Worm (Caenorhabditis elegans) whole organism, dauer: ENCODE measurements around the gene sre-16.

ENCODE experiments used
- unc-62 ChIP-seq: sonication (generic microtip); optimal IDR thresholded peaks from 2 replicates; lab custom pipeline; 2017; ENCODE audit warnings: missing biosample characterization, missing genetic modification reagents, missing genetic modification characterization

sre-16 gene

DNA sequence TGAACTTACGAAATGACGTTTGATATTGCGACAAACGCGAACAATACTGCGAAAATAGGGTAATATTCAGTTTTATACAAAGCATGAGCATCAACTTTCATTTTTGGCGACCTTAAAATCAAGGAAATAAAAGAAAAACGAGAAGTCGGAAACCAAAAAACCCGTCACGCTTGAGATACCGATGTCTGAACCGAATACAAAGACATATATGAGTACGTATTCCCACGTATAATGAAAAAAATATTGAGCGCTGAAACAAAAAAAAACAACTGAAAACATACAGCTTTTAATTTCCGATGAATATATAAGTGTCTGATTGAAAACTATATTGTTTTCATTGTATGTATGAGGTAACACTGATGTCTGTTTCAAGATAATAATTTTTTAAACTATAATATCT, 6.2 kb downstream of the sre-16 start, which contains the start of gene sre-18:
sre-18 (minus strand) TSS at position 101 of the 400 bp plus-strand sequence.
- TF ChIP-seq unc-62 (GFP tag; lab: Kevin White, UChicago), result no peak

DNA sequence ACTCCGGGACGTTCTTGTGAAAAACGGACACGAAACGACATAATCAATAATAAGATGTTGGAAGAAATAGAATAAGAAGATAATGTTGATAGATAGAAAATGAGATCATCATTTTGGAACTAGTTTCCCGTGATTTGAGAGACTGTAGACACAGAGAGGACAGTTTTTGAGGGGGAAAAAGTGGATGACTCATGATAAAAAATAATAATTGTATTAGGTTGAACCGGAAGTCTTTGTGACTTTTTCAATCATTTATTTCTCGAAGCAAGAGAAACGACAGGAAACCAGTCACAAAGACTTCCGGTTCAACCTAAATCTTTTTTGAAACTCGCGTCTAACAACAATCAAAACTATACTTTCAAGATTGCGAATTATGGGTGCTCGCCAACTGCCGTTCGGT, 8.9 kb downstream of the sre-16 start, which contains the start of gene mlt-3:
mlt-3 (minus strand) TSS at position 101 of the 400 bp plus-strand sequence.
- no peak for TF ChIP-seq unc-62 (GFP tag; lab: Kevin White, UChicago)

DNA sequence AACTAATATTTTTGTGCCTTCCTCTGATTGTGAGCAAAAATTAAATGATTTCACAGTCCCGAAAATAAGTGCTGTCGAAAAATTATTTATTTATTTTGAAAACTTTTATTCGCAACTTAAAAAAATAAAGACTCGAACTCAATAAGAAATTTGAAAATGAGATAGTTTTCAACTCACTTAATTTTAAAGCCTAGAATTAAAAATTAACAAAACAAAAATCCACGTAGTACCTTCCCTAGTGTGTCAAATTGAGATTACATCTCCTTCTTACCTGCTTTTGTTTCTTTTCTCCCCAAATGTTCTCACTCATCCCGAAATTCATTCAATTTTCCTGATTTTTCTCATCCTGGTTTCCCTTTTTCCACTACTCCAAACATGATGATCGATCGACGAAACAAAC, 16.6 kb downstream of the sre-16 start, which contains the start of gene F35G2.5:
F35G2.5 (plus strand) TSS at position 301 of the 400 bp plus-strand sequence.
- no peak for TF ChIP-seq unc-62 (GFP tag; lab: Kevin White, UChicago)

DNA sequence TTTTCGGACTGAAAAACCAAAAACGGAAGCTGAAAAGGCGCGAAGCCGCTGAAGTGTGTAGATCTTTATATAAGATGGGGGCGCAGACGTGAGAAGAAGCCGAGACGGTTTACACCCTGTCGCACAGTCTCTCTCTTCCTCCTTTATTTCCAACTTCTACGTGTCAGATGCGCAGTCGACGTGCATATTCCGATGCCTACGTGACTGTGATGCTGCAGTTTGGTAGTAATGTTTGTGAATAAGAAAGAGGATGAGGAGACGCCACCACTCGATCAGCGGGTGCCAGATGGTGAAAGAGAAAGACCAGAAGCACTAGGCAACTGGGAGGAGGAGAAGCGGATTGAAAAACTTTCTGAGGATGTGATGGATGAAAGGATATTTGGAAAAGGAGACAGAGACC, 17.7 kb downstream of the sre-16 start:
- TF ChIP-seq unc-62 (GFP tag; lab: Kevin White, UChicago), result no peak

DNA sequence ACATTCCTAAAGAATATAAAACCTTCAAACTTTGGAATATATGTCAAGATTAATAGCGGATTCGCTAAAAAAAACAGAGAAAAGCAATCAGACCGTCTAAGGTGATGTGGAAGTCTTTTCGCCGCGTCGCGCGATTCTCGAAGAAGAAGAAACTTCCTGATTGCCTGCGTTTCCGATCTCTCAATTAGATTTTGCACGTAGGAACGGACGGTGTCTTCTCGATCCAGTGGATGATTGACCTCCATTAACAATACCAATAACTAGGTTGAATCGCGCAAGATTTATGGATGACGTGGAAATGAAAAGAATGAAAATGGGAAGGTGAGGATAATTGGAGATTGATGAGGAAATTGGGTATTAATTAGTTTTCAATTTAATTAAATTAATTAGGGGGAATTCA, 18.8 kb downstream of the sre-16 start:
- TF ChIP-seq unc-62 (GFP tag; lab: Kevin White, UChicago), result no peak

DNA sequence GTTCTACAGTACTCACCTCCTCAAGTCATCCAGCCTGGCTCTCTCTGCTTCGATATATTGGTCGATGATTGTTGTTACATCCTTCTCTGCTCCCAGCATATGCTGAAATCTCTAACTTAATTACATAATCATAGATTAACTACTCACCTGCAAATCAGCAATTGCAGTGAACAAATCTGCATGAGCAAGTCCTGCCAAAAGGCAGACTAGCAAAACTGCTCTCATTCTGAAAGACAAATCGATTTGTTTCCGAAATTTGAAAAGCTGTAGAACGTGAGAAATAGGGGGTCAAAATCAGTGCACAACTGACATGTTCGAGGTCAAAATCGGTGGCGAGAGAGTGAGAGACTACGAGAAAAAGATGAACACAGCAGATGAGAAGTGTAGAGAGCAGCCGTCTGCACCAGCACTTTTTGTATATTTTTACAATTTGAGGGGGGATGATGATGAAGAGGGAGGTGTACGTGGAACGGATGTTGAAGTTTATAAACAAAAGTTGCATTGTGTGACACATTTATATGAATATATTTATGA, 20.1 kb downstream of the sre-16 start, which contains the start of gene phy-2:
phy-2 (minus strand) TSS at position 226 of the 534 bp plus-strand sequence.
- no peak for TF ChIP-seq unc-62 (GFP tag; lab: Kevin White, UChicago)

DNA sequence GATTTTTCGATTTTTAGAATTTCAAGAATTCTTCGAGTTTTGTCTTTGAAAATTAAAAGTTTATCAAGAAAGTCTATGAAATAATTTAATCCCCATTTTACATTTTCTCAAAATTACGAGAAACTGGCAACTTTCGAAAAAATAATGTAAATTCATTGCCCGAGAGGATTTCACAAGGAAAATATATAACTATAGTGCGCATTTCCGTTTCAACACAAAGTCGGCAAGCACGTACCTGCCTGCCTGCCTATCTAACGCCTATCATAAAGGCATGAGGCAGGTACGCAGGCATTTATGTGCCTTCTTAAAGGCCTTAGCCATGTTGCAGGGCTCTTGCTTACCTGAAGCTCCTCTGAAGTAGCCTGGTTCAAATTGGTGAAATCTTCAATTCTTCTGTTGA, 23.1 kb downstream of the sre-16 start:
- no peak for TF ChIP-seq unc-62 (GFP tag; lab: Kevin White, UChicago)

DNA sequence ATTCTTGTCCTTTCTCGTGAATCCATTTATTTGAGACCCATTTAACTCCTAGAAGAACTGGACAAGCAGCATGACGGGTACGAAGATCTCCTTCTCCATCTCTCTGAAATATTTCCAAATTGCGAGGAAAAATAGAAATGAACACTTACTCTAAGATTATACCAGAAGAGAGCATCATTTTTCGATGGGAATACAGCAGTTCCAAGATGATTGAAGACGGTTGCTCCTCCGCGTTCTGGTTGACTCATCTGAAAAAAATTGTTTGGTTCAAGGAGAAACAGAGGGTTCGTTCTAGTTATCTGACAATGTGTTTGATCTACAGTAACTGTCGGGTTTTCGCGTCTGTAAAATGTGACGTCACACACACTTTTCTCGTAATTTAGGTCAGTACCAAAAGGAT, 24.6 kb downstream of the sre-16 start:
- no peak for TF ChIP-seq unc-62 (GFP tag; lab: Kevin White, UChicago)

DNA sequence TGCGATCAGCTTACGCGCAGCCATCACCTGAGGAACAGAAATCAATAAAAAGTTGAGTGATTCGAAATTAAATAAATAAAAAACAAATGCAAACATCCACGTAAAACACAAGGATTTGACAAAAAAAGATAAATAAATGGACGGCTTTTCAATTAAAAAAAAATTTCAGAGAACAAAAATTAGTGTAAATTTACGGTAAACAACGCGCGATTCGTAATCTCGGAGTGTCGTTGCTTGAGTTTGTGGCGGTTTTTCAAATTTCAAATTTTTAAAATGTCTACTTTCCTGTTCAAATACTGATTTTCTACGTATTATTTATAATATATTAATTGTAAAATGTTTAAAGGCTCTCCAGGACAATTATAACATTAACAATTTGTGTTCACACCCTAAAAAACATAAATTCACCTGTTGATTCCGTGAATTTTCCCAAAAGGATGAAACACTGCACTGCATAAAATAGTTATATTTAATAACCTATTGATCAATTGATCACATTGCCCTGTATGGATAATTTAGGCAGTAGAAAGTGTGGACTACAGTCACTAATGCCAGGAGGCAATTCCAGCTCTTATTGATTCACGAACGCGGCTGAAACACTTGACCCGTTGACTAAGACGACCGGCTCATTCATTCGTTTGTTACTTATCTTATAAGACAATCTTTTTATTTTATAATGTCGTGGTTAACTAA, 26.8 kb downstream of the sre-16 start, which contains the start of the genes marb-1 and F35G2.3:
marb-1 (minus strand) TSS at position 27 of the 693 bp plus-strand sequence.
F35G2.3 (plus strand) TSS at position 643 of the 693 bp plus-strand sequence.
- no peak for TF ChIP-seq unc-62 (GFP tag; lab: Kevin White, UChicago)

DNA sequence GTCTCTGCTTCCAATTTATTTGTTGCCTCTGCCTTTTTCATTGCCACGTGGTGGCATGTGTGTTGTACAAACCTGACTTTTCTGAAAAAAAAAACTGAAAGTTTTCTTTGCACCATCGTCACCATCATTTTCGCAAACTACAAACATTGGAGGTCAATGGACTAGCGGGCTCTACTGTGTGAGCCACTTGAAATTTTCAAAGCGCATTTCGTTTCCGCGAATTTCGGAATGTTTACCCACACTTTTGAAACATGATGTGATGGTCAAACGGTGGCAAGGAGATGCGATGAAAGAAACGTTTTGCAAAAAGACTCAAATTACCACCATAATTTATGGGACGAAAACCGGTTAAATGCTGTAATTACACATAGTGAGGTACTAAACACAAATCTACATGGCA, 28.0 kb downstream of the sre-16 start:
- no peak for TF ChIP-seq unc-62 (GFP tag; lab: Kevin White, UChicago)

DNA sequence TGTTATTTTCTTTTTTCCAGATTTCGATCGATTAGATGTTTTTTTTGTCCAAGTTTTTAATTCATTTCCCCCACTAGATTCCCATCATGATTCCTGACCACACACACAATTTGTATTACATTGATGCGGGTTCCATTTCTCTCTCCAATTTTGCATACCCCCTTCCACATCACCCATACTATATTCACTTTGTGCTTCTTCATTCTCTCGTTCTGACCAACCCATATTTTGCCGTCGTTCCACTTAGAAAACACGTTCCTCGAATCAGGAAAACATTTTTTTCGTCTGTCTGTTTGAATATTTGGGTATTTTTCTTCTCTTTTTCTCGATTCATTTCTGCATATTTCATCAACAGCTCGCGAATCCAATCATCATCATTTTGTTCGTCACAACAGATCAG, 28.5 kb downstream of the sre-16 start:
- TF ChIP-seq unc-62 (GFP tag; lab: Kevin White, UChicago), result no peak

DNA sequence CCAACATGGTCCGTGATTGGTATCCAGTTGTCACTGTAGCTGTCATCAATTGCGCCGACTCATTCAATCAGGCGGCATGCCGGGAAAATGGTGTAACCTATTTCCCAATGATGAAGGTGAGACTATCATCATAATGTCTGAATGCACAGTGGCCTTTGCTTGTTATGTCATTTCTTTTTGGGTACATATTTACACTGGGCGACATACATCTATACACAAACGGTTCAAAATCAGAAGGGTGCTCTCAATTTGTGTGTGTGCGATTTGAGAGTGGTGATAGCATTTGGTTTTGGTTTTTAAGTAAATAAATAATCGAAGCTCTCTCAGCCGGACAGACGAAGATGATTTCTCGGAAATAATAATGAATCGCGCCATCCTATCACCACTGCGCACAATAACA, 31.9 kb downstream of the sre-16 start:
- no peak for TF ChIP-seq unc-62 (GFP tag; lab: Kevin White, UChicago)

DNA sequence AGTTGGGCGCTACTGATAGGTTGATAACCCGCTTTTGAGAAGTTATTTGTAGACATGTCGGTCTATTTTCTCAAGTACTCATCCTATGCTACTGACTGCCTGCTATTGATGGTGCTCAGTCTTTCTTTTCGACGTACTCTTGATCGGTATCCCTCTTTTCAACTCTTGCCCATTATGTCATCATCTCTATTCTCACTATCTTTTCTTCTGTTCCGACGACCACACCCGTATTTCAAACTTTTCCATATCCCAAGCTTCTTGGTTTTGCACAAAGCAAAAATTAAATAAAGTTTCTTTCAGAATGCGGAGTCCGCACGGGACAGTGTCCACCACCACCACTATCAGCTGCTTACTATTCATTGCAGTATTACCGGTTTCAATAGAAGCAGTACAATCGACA, 33.0 kb downstream of the sre-16 start, which contains the start of gene F35G2.1:
F35G2.1 (plus strand) TSS at position 301 of the 400 bp plus-strand sequence.
- no peak for TF ChIP-seq unc-62 (GFP tag; lab: Kevin White, UChicago)

DNA sequence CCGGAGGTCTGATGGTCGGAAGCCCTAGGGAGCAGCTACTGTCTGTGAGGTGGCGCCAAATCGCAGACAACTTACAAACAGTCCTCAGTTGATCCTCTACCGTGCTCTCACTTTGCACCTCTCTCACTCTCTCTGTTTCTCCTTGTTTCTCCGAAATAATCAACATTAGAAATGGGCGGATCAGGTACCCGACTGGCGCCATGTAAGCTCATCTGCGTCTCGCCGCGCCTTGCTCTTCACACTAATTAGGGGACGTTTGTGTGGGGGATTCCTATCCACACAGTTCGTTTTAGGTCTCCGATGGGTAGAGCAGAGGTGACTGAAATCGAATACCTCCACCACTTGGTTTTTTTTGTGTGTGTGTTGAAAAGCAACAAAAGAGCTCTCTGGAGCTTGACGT, 33.9 kb downstream of the sre-16 start:
- TF ChIP-seq unc-62 (GFP tag; lab: Kevin White, UChicago), result no peak

DNA sequence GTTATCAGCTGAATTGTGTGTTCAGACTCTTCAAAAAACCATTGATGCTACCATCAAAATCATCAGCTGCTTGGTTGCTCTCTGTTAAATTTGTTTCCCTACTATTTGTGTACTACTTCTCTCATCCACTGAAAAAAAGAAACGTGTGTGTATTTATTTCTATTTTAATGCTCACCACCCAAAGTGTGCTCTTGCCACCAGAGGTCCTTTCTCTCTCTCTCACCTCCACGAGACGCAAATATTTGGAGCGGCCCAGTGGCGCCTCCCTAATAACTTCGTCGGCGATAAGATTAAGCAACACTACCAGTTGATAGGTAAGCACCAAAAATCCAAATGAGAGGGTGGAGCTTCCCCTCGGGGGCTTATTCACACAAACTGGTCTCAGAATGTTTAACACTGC, 35.1 kb downstream of the sre-16 start:
- TF ChIP-seq unc-62 (GFP tag; lab: Kevin White, UChicago), result no peak

DNA sequence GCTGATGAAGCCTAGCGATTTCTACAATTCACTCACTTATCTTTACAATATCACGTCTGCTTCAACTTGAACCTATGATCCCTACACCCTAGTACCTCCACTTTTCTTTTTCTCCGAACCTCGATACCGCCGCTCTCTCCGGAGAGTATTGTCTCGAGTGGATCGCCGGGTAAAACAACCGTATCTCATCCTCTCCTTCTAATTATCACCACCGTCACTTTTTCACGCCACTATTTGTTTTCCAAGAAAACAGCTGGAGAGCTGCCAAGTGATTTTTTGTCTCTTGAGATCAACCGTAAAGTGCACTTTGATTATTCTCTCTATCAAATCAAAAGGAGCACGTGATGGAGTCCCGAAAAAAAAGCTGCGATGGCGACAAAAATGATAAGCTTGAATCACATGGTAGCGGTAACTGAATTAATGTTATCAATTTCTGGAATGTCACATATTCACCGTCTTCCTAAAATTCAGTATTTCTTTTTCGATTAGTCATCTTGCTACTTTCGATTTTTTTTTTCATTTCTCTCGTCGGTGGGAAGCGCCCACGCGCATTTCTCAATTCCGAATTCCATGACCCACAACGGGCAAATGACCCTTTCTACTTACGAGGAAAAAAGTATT, 36.3 kb downstream of the sre-16 start:
- no peak for TF ChIP-seq unc-62 (GFP tag; lab: Kevin White, UChicago)
